Worm (Caenorhabditis elegans) whole organism, L1 larva: ENCODE measurements around the gene Y73F8A.12.
A peak's percentile ranks its signal among the peaks of the same experiment; 100 is the strongest.
"Not testable (repeated sequence)": the region's sequence is repeated elsewhere in the genome, so short reads cannot be mapped to it uniquely, and the experiment has no call there.

Experiments used
- C04F5.9 ChIP-seq: sonication (generic microtip); optimal IDR thresholded peaks from 2 replicates; lab custom pipeline; 2016; ENCODE audit warnings: missing genetic modification characterization, missing compliant biosample characterization
- F16B12.6 ChIP-seq: fragments of 150-350 bp; optimal IDR thresholded peaks from 2 replicates; lab custom pipeline; 2014; ENCODE audit warnings: missing biosample characterization, missing genetic modification characterization
- Y116A8C.19 ChIP-seq: sonication (generic microtip); optimal IDR thresholded peaks from 2 replicates; lab custom pipeline; 2016; ENCODE audit warnings: missing compliant biosample characterization, missing genetic modification characterization, borderline replicate concordance
- aly-2 ChIP-seq: fragments of 150-350 bp; optimal IDR thresholded peaks from 2 replicates; lab custom pipeline; 2014; ENCODE audit warnings: missing biosample characterization, missing genetic modification characterization
- ces-1 ChIP-seq: fragments of 150-350 bp; optimal IDR thresholded peaks from 2 replicates; lab custom pipeline; 2014; ENCODE audit warnings: missing biosample characterization, missing genetic modification reagents, missing genetic modification characterization
- efl-1 ChIP-seq, 4 experiments: fragments of 150-350 bp; optimal IDR thresholded peaks in 3 of 4; peaks in 1 of 4; 1 replicate in 1 of 4; 2 replicates in 3 of 4; lab custom pipeline; 2014; ENCODE audit warnings: missing biosample characterization in 2 of 4, missing genetic modification characterization in 2 of 4, missing genetic modification reagents in 2 of 4
- egl-27 ChIP-seq, 2 experiments: fragments of 150-350 bp in 1 of 2; sonication (generic microtip); optimal IDR thresholded peaks; 3 replicates each; lab custom pipeline; 2017 to 2018; ENCODE audit warnings: missing biosample characterization in 2 of 2, missing genetic modification characterization in 2 of 2, missing genetic modification reagents in 2 of 2
- fkh-10 ChIP-seq: sonication (generic microtip); optimal IDR thresholded peaks from 2 replicates; lab custom pipeline; 2017; ENCODE audit warnings: missing biosample characterization, missing genetic modification reagents, missing genetic modification characterization
- fkh-4 ChIP-seq: sonication (generic microtip); optimal IDR thresholded peaks from 2 replicates; lab custom pipeline; 2016; ENCODE audit warnings: missing compliant biosample characterization, missing genetic modification characterization, borderline replicate concordance
- fkh-8 ChIP-seq: sonication (generic microtip); optimal IDR thresholded peaks from 2 replicates; lab custom pipeline; 2016; ENCODE audit warnings: mild to moderate bottlenecking, missing genetic modification characterization, missing compliant biosample characterization
- fos-1 ChIP-seq: fragments of 150-350 bp; optimal IDR thresholded peaks from 2 replicates; lab custom pipeline; 2014; ENCODE audit warnings: missing biosample characterization, missing genetic modification characterization
- hpl-2 ChIP-seq: fragments of 150-350 bp; optimal IDR thresholded peaks from 2 replicates; lab custom pipeline; 2014; ENCODE audit warnings: missing biosample characterization, missing genetic modification reagents, missing genetic modification characterization
- irx-1 ChIP-seq: sonication (generic microtip); optimal IDR thresholded peaks from 2 replicates; lab custom pipeline; 2016; ENCODE audit warnings: missing genetic modification characterization, missing compliant biosample characterization
- isw-1 ChIP-seq: fragments of 200-800 bp; sonication (Bioruptor generic); IDR thresholded peaks from 2 replicates; pipeline ENCODE4 v1.3.6; 2022; ENCODE audit warnings: missing genetic modification characterization, missing compliant biosample characterization
- lin-13 ChIP-seq: fragments of 150-350 bp; optimal IDR thresholded peaks from 2 replicates; lab custom pipeline; 2014; ENCODE audit warnings: missing biosample characterization, missing genetic modification reagents, missing genetic modification characterization
- lin-14 ChIP-seq: fragments of 200-800 bp; sonication (Bioruptor generic); optimal IDR thresholded peaks from 2 replicates; lab custom pipeline; 2018; ENCODE audit warnings: mild to moderate bottlenecking, missing genetic modification characterization, moderate library complexity, missing compliant biosample characterization
- lin-35 ChIP-seq, 2 experiments: fragments of 150-350 bp; optimal IDR thresholded peaks; 2 replicates each; lab custom pipeline; 2014; ENCODE audit warnings: missing biosample characterization in 2 of 2, missing genetic modification characterization in 2 of 2, missing genetic modification reagents in 2 of 2
- lir-3 ChIP-seq: sonication (generic microtip); optimal IDR thresholded peaks from 2 replicates; lab custom pipeline; 2016; ENCODE audit warnings: mild to moderate bottlenecking, missing genetic modification characterization, moderate library complexity, missing compliant biosample characterization; ENCODE audit not compliant: poor library complexity
- mef-2 ChIP-seq: fragments of 150-350 bp; optimal IDR thresholded peaks from 2 replicates; lab custom pipeline; 2014; ENCODE audit warnings: missing biosample characterization, missing genetic modification characterization
- nhr-12 ChIP-seq: sonication (generic microtip); optimal IDR thresholded peaks from 2 replicates; lab custom pipeline; 2017; ENCODE audit warnings: missing biosample characterization, missing genetic modification characterization
- nhr-19 ChIP-seq: fragments of 200-800 bp; sonication (Bioruptor generic); conservative IDR thresholded peaks from 2 replicates; pipeline ENCODE4 v1.3.6; 2022; ENCODE audit warnings: missing genetic modification characterization, missing compliant biosample characterization
- nhr-20 ChIP-seq: sonication (generic microtip); optimal IDR thresholded peaks from 2 replicates; lab custom pipeline; 2016; ENCODE audit warnings: mild to moderate bottlenecking, missing genetic modification characterization, missing compliant biosample characterization
- nhr-28 ChIP-seq: fragments of 150-350 bp; optimal IDR thresholded peaks from 2 replicates; lab custom pipeline; 2014; ENCODE audit warnings: missing biosample characterization, missing genetic modification characterization
- nhr-47 ChIP-seq: sonication (generic microtip); optimal IDR thresholded peaks from 2 replicates; lab custom pipeline; 2016; ENCODE audit warnings: mild to moderate bottlenecking, missing genetic modification characterization, moderate library complexity, missing compliant biosample characterization
- nhr-71 ChIP-seq: sonication (generic microtip); optimal IDR thresholded peaks from 2 replicates; lab custom pipeline; 2016; ENCODE audit warnings: mild to moderate bottlenecking, missing genetic modification characterization, moderate library complexity, missing compliant biosample characterization
- nhr-77 ChIP-seq: fragments of 150-350 bp; optimal IDR thresholded peaks from 2 replicates; lab custom pipeline; 2014; ENCODE audit warnings: missing biosample characterization, missing genetic modification characterization
- nhr-84 ChIP-seq: sonication (generic microtip); optimal IDR thresholded peaks from 2 replicates; lab custom pipeline; 2017; ENCODE audit warnings: missing biosample characterization, missing genetic modification characterization
- pax-3 ChIP-seq: fragments of 200-800 bp; sonication (Bioruptor generic); optimal IDR thresholded peaks from 2 replicates; lab custom pipeline; 2018; ENCODE audit warnings: mild to moderate bottlenecking, missing genetic modification characterization, moderate library complexity, missing compliant biosample characterization
- skn-1 ChIP-seq: fragments of 150-350 bp; optimal IDR thresholded peaks from 2 replicates; lab custom pipeline; 2014; ENCODE audit warnings: missing biosample characterization, missing genetic modification characterization
- sptf-1 ChIP-seq: fragments of 150-350 bp; optimal IDR thresholded peaks from 2 replicates; lab custom pipeline; 2014; ENCODE audit warnings: missing biosample characterization, missing genetic modification characterization
- swsn-7 ChIP-seq: sonication (generic microtip); optimal IDR thresholded peaks from 2 replicates; lab custom pipeline; 2016; ENCODE audit warnings: missing genetic modification characterization, missing compliant biosample characterization
- tlp-1 ChIP-seq: fragments of 150-350 bp; optimal IDR thresholded peaks from 2 replicates; lab custom pipeline; 2014; ENCODE audit warnings: missing biosample characterization, missing genetic modification characterization
- unc-130 ChIP-seq: fragments of 150-350 bp; optimal IDR thresholded peaks from 2 replicates; lab custom pipeline; 2017; ENCODE audit warnings: missing biosample characterization, missing genetic modification characterization, inconsistent platforms
- unc-30 ChIP-seq: sonication (generic microtip); optimal IDR thresholded peaks from 2 replicates; lab custom pipeline; 2017; ENCODE audit warnings: missing biosample characterization, missing genetic modification characterization
- unc-86 ChIP-seq: sonication (generic microtip); optimal IDR thresholded peaks from 2 replicates; lab custom pipeline; 2016; ENCODE audit warnings: missing genetic modification characterization, missing compliant biosample characterization
- unc-98 ChIP-seq: fragments of 200-800 bp; sonication (Bioruptor generic); IDR thresholded peaks from 2 replicates; pipeline ENCODE4 v1.3.6; 2022; ENCODE audit warnings: missing genetic modification characterization, missing compliant biosample characterization
- zip-4 ChIP-seq: fragments of 200-800 bp; sonication (Bioruptor generic); optimal IDR thresholded peaks from 2 replicates; lab custom pipeline; 2018; ENCODE audit warnings: mild to moderate bottlenecking, missing genetic modification characterization, moderate library complexity, missing compliant biosample characterization

The Y73F8A.12 gene

DNA sequence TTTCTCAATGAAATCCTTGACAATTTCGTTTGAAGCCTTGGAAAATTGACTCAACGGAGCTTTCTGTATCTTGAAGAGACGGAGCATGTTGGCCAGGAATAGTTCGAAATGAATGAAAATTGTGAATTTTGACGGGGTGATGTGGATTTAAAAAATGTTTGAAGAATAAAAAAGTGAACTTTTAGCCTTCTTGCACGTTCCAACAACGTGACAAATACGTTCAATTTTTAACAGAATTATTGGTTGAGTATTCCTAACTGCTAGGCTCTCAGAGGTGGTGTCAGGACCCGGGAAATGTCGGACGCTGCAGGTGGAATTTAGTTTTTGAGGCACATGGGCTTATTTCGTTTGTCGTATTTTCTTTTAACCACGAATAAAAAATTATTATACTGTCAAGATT, at the start of gene Y73F8A.12:
Gene Y73F8A.12, minus strand, starts transcription at position 101 of the 400 bp plus-strand sequence.
- TF ChIP-seq tlp-1; nhr-84 (tag; lab: Kevin White, UChicago); unc-86 (tag; lab: Kevin White, UChicago): not testable (repeated sequence)
- TF ChIP-seq, all 84 proteins: peak for 0; not testable (repeated sequence) for 84

DNA sequence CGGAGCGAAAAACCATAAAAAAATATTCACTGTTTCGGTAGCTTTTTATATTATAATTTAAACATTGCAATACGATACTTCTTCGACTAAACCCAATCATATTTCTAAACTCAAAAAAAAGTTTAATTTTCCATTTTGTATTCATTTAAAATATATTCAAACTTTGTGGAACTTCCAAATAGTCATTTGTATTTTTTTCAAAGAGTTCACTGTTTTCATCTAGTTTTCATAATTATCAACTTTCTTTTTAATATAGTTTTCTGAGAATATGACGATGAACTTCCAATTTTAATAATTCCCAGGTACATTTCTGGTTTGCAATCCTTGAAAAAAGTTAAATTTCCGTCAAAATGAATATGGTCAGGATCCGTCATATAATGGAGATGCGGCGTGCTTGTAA, 49.8 kb upstream of the Y73F8A.12 start, which contains the start of gene cpna-4:
Gene cpna-4, plus strand, starts transcription at position 301 of the 400 bp plus-strand sequence.
- TF ChIP-seq lin-35 (GFP tag; optimal IDR thresholded peaks at IDR 0.05; lab: Kevin White, UChicago) (no peak), Y116A8C.19 (tag; lab: Kevin White, UChicago) (no peak), efl-1 (optimal IDR thresholded peaks at IDR 0.05; lab: Kevin White, UChicago) (no peak), efl-1 (GFP tag; optimal IDR thresholded peaks at IDR 0.05 in 1 of 2; lab: Kevin White, UChicago) (peak in 1 of 2 experiments; percentile 24)

DNA sequence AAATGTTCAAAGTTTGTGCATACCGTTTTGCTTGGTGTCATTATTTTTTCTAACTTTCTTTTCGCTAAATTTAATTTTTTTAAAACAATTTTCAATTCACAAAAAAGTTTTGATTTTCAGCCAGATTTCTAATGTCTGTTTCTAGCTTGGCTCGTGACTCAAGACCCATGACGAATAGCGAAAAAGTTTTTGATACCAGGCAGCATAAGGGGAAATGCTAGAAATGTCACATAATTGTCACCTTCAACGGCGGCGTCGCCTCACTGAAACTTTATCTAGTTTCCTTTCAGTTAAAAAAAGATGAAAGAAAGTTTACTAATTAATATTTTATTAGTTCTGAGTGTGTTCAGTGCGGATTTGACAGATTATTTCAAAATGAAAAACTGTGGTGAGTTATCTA, 25.3 kb upstream of the Y73F8A.12 start, which contains the start of gene irld-59:
Gene irld-59, plus strand, starts transcription at position 301 of the 400 bp plus-strand sequence.
- no peak for TF ChIP-seq nhr-20
- TF ChIP-seq nhr-12 (tag; lab: Kevin White, UChicago): no peak
- no peak for TF ChIP-seq mef-2 (tag; lab: Kevin White, UChicago)
- TF ChIP-seq nhr-28 (tag; lab: Kevin White, UChicago): no peak
- no peak for TF ChIP-seq unc-98 (GFP tag; lab: Robert Waterston, UW)
- TF ChIP-seq nhr-77: no peak
- no peak for TF ChIP-seq irx-1
- no peak for TF ChIP-seq fkh-10 (GFP tag; lab: Kevin White, UChicago)
- TF ChIP-seq F16B12.6 (tag; lab: Kevin White, UChicago): no peak
- no peak for TF ChIP-seq nhr-71 (tag; lab: Kevin White, UChicago)
- no peak for TF ChIP-seq fkh-8 (tag; lab: Kevin White, UChicago)
- no peak for TF ChIP-seq nhr-47
- TF ChIP-seq unc-30: no peak
- no peak for TF ChIP-seq efl-1 (optimal IDR thresholded peaks at IDR 0.05; lab: Kevin White, UChicago)
- no peak for TF ChIP-seq efl-1 (GFP tag; optimal IDR thresholded peaks at IDR 0.05 in 1 of 2; lab: Kevin White, UChicago)
- TF ChIP-seq nhr-19 (GFP tag; lab: Robert Waterston, UW): no peak
- TF ChIP-seq sptf-1 (tag; lab: Kevin White, UChicago): no peak

DNA sequence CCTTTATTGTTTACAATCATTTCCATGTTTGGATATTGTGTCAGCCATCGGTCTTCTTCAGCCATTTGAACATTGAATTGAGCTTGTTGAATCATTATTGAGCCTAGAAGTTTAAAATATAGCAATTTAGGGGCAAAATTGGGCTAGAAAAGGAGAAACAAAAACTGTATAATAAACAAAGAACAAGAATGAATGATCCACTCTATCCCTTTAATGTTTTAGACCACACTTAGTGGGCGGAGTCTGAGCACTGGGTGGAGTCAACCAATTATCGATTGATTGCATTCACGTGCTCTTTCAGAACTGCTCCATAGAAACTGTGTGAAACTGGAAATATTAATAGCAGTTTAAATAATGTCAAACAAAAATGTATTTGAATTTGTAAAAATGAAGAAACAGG, 16.6 kb upstream of the Y73F8A.12 start, which contains the start of gene tbx-40:
Gene tbx-40, minus strand, starts transcription at position 101 of the 400 bp plus-strand sequence.
- no peak for TF ChIP-seq lin-14
- TF ChIP-seq C04F5.9 (tag; lab: Kevin White, UChicago): no peak
- TF ChIP-seq fos-1 (tag; lab: Kevin White, UChicago): no peak
- TF ChIP-seq pax-3 (tag; lab: Kevin White, UChicago): no peak
- TF ChIP-seq lir-3: no peak
- TF ChIP-seq skn-1 (tag; lab: Kevin White, UChicago): no peak
- no peak for TF ChIP-seq egl-27 (tag; optimal IDR thresholded peaks at IDR 0.05; lab: Kevin White, UChicago)
- TF ChIP-seq swsn-7 (tag; lab: Kevin White, UChicago): no peak
- TF ChIP-seq fkh-4 (tag; lab: Kevin White, UChicago): no peak
- TF ChIP-seq nhr-47: no peak
- no peak for TF ChIP-seq ces-1 (GFP tag; lab: Kevin White, UChicago)
- no peak for TF ChIP-seq hpl-2 (GFP tag; lab: Kevin White, UChicago)
- no peak for TF ChIP-seq aly-2 (tag; lab: Kevin White, UChicago)
- no peak for TF ChIP-seq unc-130 (tag; lab: Kevin White, UChicago)
- TF ChIP-seq zip-4: no peak
- TF ChIP-seq lin-13 (GFP tag; lab: Kevin White, UChicago): no peak
- no peak for TF ChIP-seq isw-1
